Worm (Caenorhabditis elegans): ENCODE results near the gene mdmh-35.

- TF ChIP-seq T22C8.4 (GFP tag; IDR thresholded peaks at IDR 0.05) (no peak), flt-1 (GFP tag; IDR thresholded peaks at IDR 0.05) (no peak)
Measured at ce11 chrII:7892761-7893272, 37.3 kb upstream of the mdmh-35 start, which contains the start of gene ptc-1.
